Worm (Caenorhabditis elegans) whole organism, L2 larva: Measurements from ENCODE around the gene Y39H10B.2.

Source experiments
- F13H6.1 ChIP-seq: sonication (generic microtip); optimal IDR thresholded peaks from 2 replicates; lab custom pipeline; 2016; ENCODE audit warnings: missing genetic modification characterization, missing compliant biosample characterization
- ama-1 ChIP-seq: fragments of 150-350 bp; optimal IDR thresholded peaks from 2 replicates; lab custom pipeline; 2018; ENCODE audit warnings: inconsistent platforms
- blmp-1 ChIP-seq: sonication (generic microtip); optimal IDR thresholded peaks from 2 replicates; lab custom pipeline; 2017; ENCODE audit warnings: missing genetic modification characterization, mild to moderate bottlenecking, missing compliant biosample characterization, antibody characterized with exemption, moderate library complexity; ENCODE audit not compliant: insufficient read depth
- ceh-82 ChIP-seq: fragments of 150-350 bp; optimal IDR thresholded peaks from 2 replicates; lab custom pipeline; 2014; ENCODE audit warnings: missing biosample characterization, missing genetic modification characterization
- elt-1 ChIP-seq: fragments of 150-350 bp; optimal IDR thresholded peaks from 2 replicates; lab custom pipeline; 2014; ENCODE audit warnings: missing biosample characterization, missing genetic modification characterization
- lin-11 ChIP-seq: fragments of 150-350 bp; sonication (generic microtip); optimal IDR thresholded peaks from 2 replicates; lab custom pipeline; 2014; ENCODE audit warnings: missing biosample characterization, missing genetic modification characterization, inconsistent platforms, mixed read lengths
- lin-13 ChIP-seq: fragments of 150-350 bp; optimal IDR thresholded peaks from 2 replicates; lab custom pipeline; 2014; ENCODE audit warnings: missing biosample characterization, missing genetic modification reagents, missing genetic modification characterization
- lin-39 ChIP-seq: fragments of 150-350 bp; optimal IDR thresholded peaks from 2 replicates; lab custom pipeline; 2014; ENCODE audit warnings: missing biosample characterization, missing genetic modification reagents, missing genetic modification characterization
- nhr-237 ChIP-seq: fragments of 150-350 bp; optimal IDR thresholded peaks from 2 replicates; lab custom pipeline; 2014; ENCODE audit warnings: missing biosample characterization, missing genetic modification characterization
- nhr-25 ChIP-seq: fragments of 150-350 bp; sonication (generic microtip); optimal IDR thresholded peaks from 3 replicates; lab custom pipeline; 2014; ENCODE audit warnings: missing biosample characterization, missing genetic modification characterization
- nhr-6 ChIP-seq: fragments of 150-350 bp; optimal IDR thresholded peaks from 2 replicates; lab custom pipeline; 2014; ENCODE audit warnings: missing biosample characterization, missing genetic modification characterization
- snpc-4 ChIP-seq: fragments of 150-350 bp; optimal IDR thresholded peaks from 2 replicates; lab custom pipeline; 2014; ENCODE audit warnings: missing biosample characterization, missing genetic modification characterization
- unc-62 ChIP-seq: fragments of 150-350 bp; optimal IDR thresholded peaks from 2 replicates; lab custom pipeline; 2014; ENCODE audit warnings: missing biosample characterization, missing genetic modification reagents, missing genetic modification characterization

ce11 chrV:3626944-3627343, 41.6 kb upstream of the Y39H10B.2 start, which contains the start of gene F59B1.4:
- TF ChIP-seq elt-1 (tag; lab: Kevin White, UChicago) (no peak), ama-1 (lab: Kevin White, UChicago) (no peak), nhr-6 (tag; lab: Kevin White, UChicago) (no peak), nhr-25 (tag; lab: Kevin White, UChicago) (no peak), F13H6.1 (no peak), nhr-237 (tag; lab: Kevin White, UChicago) (no peak), ceh-82 (no peak), unc-62 (GFP tag; lab: Kevin White, UChicago) (no peak), snpc-4 (no peak), blmp-1 (tag; lab: Kevin White, UChicago) (no peak), lin-39 (tag; lab: Kevin White, UChicago) (no peak), lin-11 (tag; lab: Kevin White, UChicago) (no peak), lin-13 (GFP tag; lab: Kevin White, UChicago) (no peak)
